Fruit fly (Drosophila melanogaster) whole organism, wandering third instar larva: ENCODE measurements around the gene Ant2.

Source experiments
- Abd-B ChIP-seq: fragments of >200 bp; optimal IDR thresholded peaks from 2 replicates; lab custom pipeline; 2017; ENCODE audit warnings: missing biosample characterization, missing genetic modification characterization
- CG32264 ChIP-seq: fragments of 200-800 bp; sonication (Bioruptor generic); optimal IDR thresholded peaks from 2 replicates; lab custom pipeline; 2016; ENCODE audit warnings: missing biosample characterization, missing genetic modification characterization
- CG9705 ChIP-seq: fragments of 200-800 bp; sonication (Bioruptor generic); optimal IDR thresholded peaks from 2 replicates; lab custom pipeline; 2018; ENCODE audit warnings: missing biosample characterization, mild to moderate bottlenecking, missing genetic modification characterization
- CrebA ChIP-seq: fragments of 200-800 bp; sonication (Bioruptor generic); optimal IDR thresholded peaks from 2 replicates; lab custom pipeline; 2016; ENCODE audit warnings: missing biosample characterization, mild to moderate bottlenecking, missing genetic modification characterization, borderline replicate concordance
- Dfd ChIP-seq: fragments of >200 bp; optimal IDR thresholded peaks from 2 replicates; lab custom pipeline; 2017; ENCODE audit warnings: missing biosample characterization, missing genetic modification characterization
- Dif ChIP-seq: fragments of 200-275, 200-300 bp; sonication (Bioruptor generic); optimal IDR thresholded peaks from 2 replicates; lab custom pipeline; 2018; ENCODE audit warnings: missing biosample characterization, missing genetic modification characterization; ENCODE audit not compliant: partially characterized antibody
- GATAd ChIP-seq: sonication (Bioruptor generic); optimal IDR thresholded peaks from 2 replicates; lab custom pipeline; 2016; ENCODE audit warnings: missing biosample characterization, missing genetic modification characterization
- HLH106 ChIP-seq: fragments of 200-800 bp; optimal IDR thresholded peaks from 3 replicates; lab custom pipeline; 2019; ENCODE audit warnings: missing biosample characterization, mild to moderate bottlenecking, missing genetic modification characterization, moderate library complexity
- Hnf4 ChIP-seq: fragments of 200-800 bp; sonication (Bioruptor generic); optimal IDR thresholded peaks from 2 replicates; lab custom pipeline; 2016; ENCODE audit warnings: missing biosample characterization, mild to moderate bottlenecking, missing genetic modification characterization
- Hr78 ChIP-seq: fragments of >200 bp; optimal IDR thresholded peaks from 2 replicates; lab custom pipeline; 2017; ENCODE audit warnings: missing biosample characterization, missing genetic modification characterization
- Hr83 ChIP-seq: fragments of 200-300 bp; sonication (Bioruptor generic); optimal IDR thresholded peaks from 2 replicates; lab custom pipeline; 2016; ENCODE audit warnings: missing biosample characterization, mild to moderate bottlenecking, missing genetic modification characterization, moderate library complexity; ENCODE audit not compliant: poor library complexity, severe bottlenecking
- Jra ChIP-seq: sonication (Bioruptor generic); optimal IDR thresholded peaks from 2 replicates; lab custom pipeline; 2016; ENCODE audit warnings: missing biosample characterization, missing genetic modification characterization
- Mio ChIP-seq: sonication (Bioruptor generic); optimal IDR thresholded peaks from 2 replicates; lab custom pipeline; 2016; ENCODE audit warnings: missing biosample characterization, missing genetic modification characterization
- Myc ChIP-seq: fragments of >200 bp; optimal IDR thresholded peaks from 2 replicates; lab custom pipeline; 2017
- N ChIP-seq: fragments of >200 bp; optimal IDR thresholded peaks from 2 replicates; lab custom pipeline; 2018; ENCODE audit warnings: missing biosample characterization, missing external identifiers, missing genetic modification characterization
- OdsH ChIP-seq: fragments of 200-800 bp; sonication (Bioruptor generic); optimal IDR thresholded peaks from 2 replicates; lab custom pipeline; 2016; ENCODE audit warnings: missing biosample characterization, mild to moderate bottlenecking, missing genetic modification characterization
- Rel ChIP-seq, 2 experiments: fragments of 200-800 bp; sonication (Bioruptor generic) in 1 of 2; optimal IDR thresholded peaks; 2 replicates in 1 of 2; 3 replicates in 1 of 2; lab custom pipeline; 2016 to 2019; ENCODE audit warnings: mild to moderate bottlenecking in 2 of 2, missing biosample characterization in 2 of 2, missing genetic modification characterization in 2 of 2, moderate library complexity in 1 of 2
- Sp1 ChIP-seq: fragments of 200-800 bp; sonication (Bioruptor generic); optimal IDR thresholded peaks from 3 replicates; lab custom pipeline; 2019; ENCODE audit warnings: missing biosample characterization, mild to moderate bottlenecking, missing genetic modification characterization, moderate library complexity
- Vsx2 ChIP-seq: fragments of 200-300, 225-300 bp; sonication (Bioruptor generic); optimal IDR thresholded peaks from 2 replicates; lab custom pipeline; 2018; ENCODE audit warnings: missing biosample characterization, missing genetic modification characterization; ENCODE audit not compliant: partially characterized antibody
- br ChIP-seq: fragments of 200-800 bp; sonication (Bioruptor generic); optimal IDR thresholded peaks from 2 replicates; lab custom pipeline; 2016; ENCODE audit warnings: missing biosample characterization, missing genetic modification characterization
- brk ChIP-seq: fragments of 200-800 bp; sonication (Bioruptor generic); optimal IDR thresholded peaks from 2 replicates; lab custom pipeline; 2016; ENCODE audit warnings: missing biosample characterization, mild to moderate bottlenecking, missing genetic modification characterization
- dl ChIP-seq, 2 experiments: fragments of 175-275, 200-275 bp in 1 of 2; fragments of 200-275 bp in 1 of 2; sonication (Bioruptor generic); optimal IDR thresholded peaks; lab custom pipeline; 2018; ENCODE audit warnings: mild to moderate bottlenecking in 2 of 2, missing biosample characterization in 2 of 2, missing genetic modification characterization in 2 of 2, moderate library complexity in 2 of 2; ENCODE audit not compliant: partially characterized antibody in 2 of 2, insufficient read depth in 1 of 2
- dmrt93B ChIP-seq: fragments of 200-800 bp; sonication (Bioruptor generic); optimal IDR thresholded peaks from 2 replicates; lab custom pipeline; 2018; ENCODE audit warnings: missing biosample characterization, mild to moderate bottlenecking, missing genetic modification characterization
- dsf ChIP-seq: sonication (Bioruptor generic); optimal IDR thresholded peaks from 2 replicates; lab custom pipeline; 2016; ENCODE audit warnings: missing biosample characterization, missing genetic modification characterization, borderline replicate concordance
- ey ChIP-seq: fragments of 200-800 bp; sonication (Bioruptor generic); optimal IDR thresholded peaks from 2 replicates; lab custom pipeline; 2016; ENCODE audit warnings: missing biosample characterization, missing genetic modification characterization
- foxo ChIP-seq, 2 experiments: fragments of 200-800 bp; sonication (Bioruptor generic); optimal IDR thresholded peaks; 2 replicates in 1 of 2; 3 replicates in 1 of 2; lab custom pipeline; 2016 to 2017; ENCODE audit warnings: missing biosample characterization in 2 of 2, missing genetic modification characterization in 2 of 2
- fru ChIP-seq: fragments of 200-800 bp; sonication (Bioruptor generic); optimal IDR thresholded peaks from 3 replicates; lab custom pipeline; 2016; ENCODE audit warnings: missing biosample characterization, mild to moderate bottlenecking, missing genetic modification characterization
- h ChIP-seq: fragments of 200-800 bp; sonication (Bioruptor generic); optimal IDR thresholded peaks from 3 replicates; lab custom pipeline; 2016; ENCODE audit warnings: missing biosample characterization, mild to moderate bottlenecking, missing genetic modification characterization
- jim ChIP-seq: fragments of 175-275, 200-325 bp; sonication (Bioruptor generic); optimal IDR thresholded peaks from 2 replicates; lab custom pipeline; 2016; ENCODE audit warnings: missing biosample characterization, mild to moderate bottlenecking, missing genetic modification characterization
- lola ChIP-seq: fragments of >200 bp; optimal IDR thresholded peaks from 2 replicates; lab custom pipeline; 2017; ENCODE audit warnings: missing biosample characterization, missing genetic modification characterization
- pan ChIP-seq: fragments of >200 bp; optimal IDR thresholded peaks from 2 replicates; lab custom pipeline; 2017
- psq ChIP-seq: fragments of 200-800 bp; sonication (Bioruptor generic); optimal IDR thresholded peaks from 3 replicates; lab custom pipeline; 2017; ENCODE audit warnings: missing biosample characterization, mild to moderate bottlenecking, missing genetic modification characterization, moderate library complexity
- rgr ChIP-seq: fragments of 200-800 bp; sonication (Bioruptor generic); optimal IDR thresholded peaks from 3 replicates; lab custom pipeline; 2016; ENCODE audit warnings: missing biosample characterization, mild to moderate bottlenecking, missing genetic modification characterization
- sage ChIP-seq: fragments of 200-800 bp; sonication (Bioruptor generic); optimal IDR thresholded peaks from 2 replicates; lab custom pipeline; 2016; ENCODE audit warnings: missing biosample characterization, mild to moderate bottlenecking, missing genetic modification characterization
- sv ChIP-seq: fragments of 200-800 bp; sonication (Bioruptor generic); optimal IDR thresholded peaks from 3 replicates; lab custom pipeline; 2016; ENCODE audit warnings: missing biosample characterization, missing genetic modification characterization
- tai ChIP-seq: sonication (Bioruptor generic); optimal IDR thresholded peaks from 2 replicates; lab custom pipeline; 2016; ENCODE audit warnings: missing biosample characterization, missing genetic modification characterization
- usp ChIP-seq: fragments of >200 bp; optimal IDR thresholded peaks from 2 replicates; lab custom pipeline; 2017; ENCODE audit warnings: missing biosample characterization, missing genetic modification characterization
- woc ChIP-seq: sonication (Bioruptor generic); optimal IDR thresholded peaks from 2 replicates; lab custom pipeline; 2016; ENCODE audit warnings: missing biosample characterization, mild to moderate bottlenecking, missing genetic modification characterization

The Ant2 gene

dm6 chrX:10774957-10775682 lies 11.6 kb downstream of the Ant2 start:
- no peak for TF ChIP-seq Sp1 (GFP tag; lab: Kevin White, UChicago)
- no peak for TF ChIP-seq Rel (GFP tag; optimal IDR thresholded peaks at IDR 0.05; lab: Kevin White, UChicago)
- TF ChIP-seq Rel (tag; optimal IDR thresholded peaks at IDR 0.05; lab: Kevin White, UChicago): peak; percentile 47

dm6 chrX:10773562-10773961 lies 13.1 kb downstream of the Ant2 start:
- no peak for TF ChIP-seq dsf (GFP tag; lab: Kevin White, UChicago)
- no peak for TF ChIP-seq dmrt93B
- no peak for TF ChIP-seq h
- TF ChIP-seq pan: no peak

- TF ChIP-seq OdsH (GFP tag; lab: Kevin White, UChicago) (no peak), brk (GFP tag; lab: Kevin White, UChicago) (no peak), Dfd (GFP tag; lab: Kevin White, UChicago) (no peak), HLH106 (no peak), Jra (no peak), Abd-B (GFP tag; lab: Kevin White, UChicago) (no peak), CG9705 (no peak), sage (no peak), foxo (GFP tag; optimal IDR thresholded peaks at IDR 0.05; lab: Kevin White, UChicago) (no peak), h (no peak), pan (no peak), Sp1 (GFP tag; lab: Kevin White, UChicago) (no peak), Vsx2 (GFP tag; lab: Kevin White, UChicago) (no peak), Hr78 (no peak), Rel (GFP tag; optimal IDR thresholded peaks at IDR 0.05; lab: Kevin White, UChicago) (no peak), Rel (tag; optimal IDR thresholded peaks at IDR 0.05; lab: Kevin White, UChicago) (no peak)
These were observed 14.1 kb downstream of the Ant2 start for dm6 chrX:10772634-10773033.

- TF ChIP-seq sv (GFP tag; lab: Kevin White, UChicago) (peak; percentile 39), jim (no peak), Jra (no peak), foxo (GFP tag; optimal IDR thresholded peaks at IDR 0.05; lab: Kevin White, UChicago) (peak in 1 of 2 experiments; percentile 64), usp (GFP tag; lab: Kevin White, UChicago) (no peak), psq (GFP tag; lab: Kevin White, UChicago) (peak; percentile 49), br (GFP tag; lab: Kevin White, UChicago) (peak; percentile 41), sage (no peak), CG32264 (no peak), Hr83 (GFP tag; lab: Kevin White, UChicago) (no peak), Hr78 (no peak), Myc (no peak), Abd-B (GFP tag; lab: Kevin White, UChicago) (no peak), pan (no peak), h (peak; percentile 39), rgr (GFP tag; lab: Kevin White, UChicago) (peak; percentile 38), dl (GFP tag; optimal IDR thresholded peaks at IDR 0.05; lab: Kevin White, UChicago; ENCODE audit: insufficient read depth in 1 of 2, partially characterized antibody in 2 of 2) (peak in 1 of 2 experiments; percentile 39), OdsH (GFP tag; lab: Kevin White, UChicago) (peak; percentile 26), dsf (GFP tag; lab: Kevin White, UChicago) (no peak), Mio (no peak), HLH106 (peak; percentile 52), Dif (GFP tag; lab: Kevin White, UChicago) (peak; percentile 59), fru (GFP tag; lab: Kevin White, UChicago) (peak; percentile 37), Vsx2 (GFP tag; lab: Kevin White, UChicago) (no peak), CG9705 (no peak), tai (GFP tag; lab: Kevin White, UChicago) (no peak), Hnf4 (peak; percentile 4), lola (GFP tag; lab: Kevin White, UChicago) (no peak), dmrt93B (peak; percentile 17), Dfd (GFP tag; lab: Kevin White, UChicago) (no peak), Sp1 (GFP tag; lab: Kevin White, UChicago) (peak; percentile 50), woc (peak; percentile 41), GATAd (GFP tag; lab: Kevin White, UChicago) (no peak), ey (peak; percentile 40), brk (GFP tag; lab: Kevin White, UChicago) (peak; percentile 11), Rel (GFP tag; optimal IDR thresholded peaks at IDR 0.05; lab: Kevin White, UChicago) (peak; percentile 39), Rel (tag; optimal IDR thresholded peaks at IDR 0.05; lab: Kevin White, UChicago) (no peak), N (GFP tag; lab: Kevin White, UChicago) (no peak), CrebA (GFP tag; lab: Kevin White, UChicago) (no peak)
These were observed 14.7 kb downstream of the Ant2 start, which contains the start of gene CG15211 for dm6 chrX:10771856-10772592. TSS of gene CG15211 (plus strand) at chrX:10772541.
